Worm (Caenorhabditis elegans) whole organism, L3 larva: ENCODE measurements around the gene mks-5.

Source experiments
- ZK546.5 ChIP-seq: sonication (generic microtip); optimal IDR thresholded peaks from 2 replicates; lab custom pipeline; 2017; ENCODE audit warnings: missing biosample characterization, missing genetic modification characterization
- aly-2 ChIP-seq: fragments of 150-350 bp; optimal IDR thresholded peaks from 2 replicates; lab custom pipeline; 2014; ENCODE audit warnings: missing biosample characterization, missing genetic modification characterization
- nhr-67 ChIP-seq: fragments of 150-350 bp; optimal IDR thresholded peaks from 2 replicates; lab custom pipeline; 2014; ENCODE audit warnings: missing biosample characterization, missing genetic modification characterization

DNA sequence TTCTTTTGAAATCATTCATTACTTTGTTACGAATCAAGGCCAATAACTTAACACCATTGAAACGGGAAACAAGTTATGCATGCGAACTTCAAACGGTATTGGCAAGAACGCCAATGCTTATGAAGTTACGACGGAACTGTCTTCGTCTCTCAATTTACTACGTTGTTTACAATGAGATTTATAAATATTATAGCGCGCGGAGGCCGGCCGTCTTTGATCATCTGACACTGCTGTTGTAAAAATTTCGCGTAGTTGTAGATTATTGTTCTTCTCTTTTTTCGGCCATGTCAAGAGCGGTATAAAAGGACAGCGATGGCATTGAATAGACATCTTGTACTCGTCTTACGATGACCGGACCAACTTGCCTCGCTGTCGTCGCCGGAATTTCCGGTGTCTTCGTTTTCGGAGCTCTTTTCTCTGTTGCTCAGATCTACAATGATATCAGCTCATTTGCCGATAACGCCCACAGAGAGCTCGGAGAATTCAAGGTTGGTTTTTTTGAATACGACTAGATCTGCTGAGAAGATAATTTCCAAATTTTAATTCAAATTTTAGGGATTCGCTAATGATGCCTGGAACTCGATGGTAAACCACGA lies 15.4 kb upstream of the mks-5 start, which contains the start of gene col-39:
- TF ChIP-seq nhr-67, result no peak
- no peak for TF ChIP-seq ZK546.5 (tag; lab: Kevin White, UChicago)
- TF ChIP-seq aly-2, result no peak
